Fruit fly (Drosophila melanogaster) whole organism, wandering third instar larva: ENCODE results near the gene Mgat2.

Experiments
- CG32264 ChIP-seq: fragments of 200-800 bp; sonication (Bioruptor generic); optimal IDR thresholded peaks from 2 replicates; lab custom pipeline; 2016; ENCODE audit warnings: missing biosample characterization, missing genetic modification characterization
- Sp1 ChIP-seq: fragments of 200-800 bp; sonication (Bioruptor generic); optimal IDR thresholded peaks from 3 replicates; lab custom pipeline; 2019; ENCODE audit warnings: missing biosample characterization, mild to moderate bottlenecking, missing genetic modification characterization, moderate library complexity
- h ChIP-seq: fragments of 200-800 bp; sonication (Bioruptor generic); optimal IDR thresholded peaks from 3 replicates; lab custom pipeline; 2016; ENCODE audit warnings: missing biosample characterization, mild to moderate bottlenecking, missing genetic modification characterization

- TF ChIP-seq Sp1 (GFP tag; lab: Kevin White, UChicago) (peak; percentile 85), CG32264 (peak; percentile 37), h (peak; percentile 94)
These were observed 38.9 kb downstream of the Mgat2 start, which contains the start of gene CG7896 for dm6 chr3R:29983073-29983544.
